Fruit fly (Drosophila melanogaster) whole organism, pupa: ENCODE results near the gene CG42535.

Source experiments
- CG10348 ChIP-seq: fragments of 200-800 bp; sonication (Bioruptor generic); IDR thresholded peaks from 2 replicates; pipeline ENCODE4 v1.3.6; 2022; ENCODE audit warnings: missing biosample characterization, missing genetic modification characterization
- CG12605 ChIP-seq: fragments of 200-800 bp; sonication (Bioruptor generic); IDR thresholded peaks from 2 replicates; pipeline ENCODE4 v1.3.6; 2022; ENCODE audit warnings: missing biosample characterization, missing genetic modification characterization
- CG13204 ChIP-seq: fragments of 200-800 bp; sonication (Bioruptor generic); optimal IDR thresholded peaks from 2 replicates; lab custom pipeline; 2018; ENCODE audit warnings: missing biosample characterization, mild to moderate bottlenecking, missing genetic modification characterization, moderate library complexity
- CG15710 ChIP-seq: fragments of 200-800 bp; sonication (Bioruptor generic); optimal IDR thresholded peaks from 2 replicates; lab custom pipeline; 2018; ENCODE audit warnings: missing biosample characterization, mild to moderate bottlenecking, missing genetic modification characterization, moderate library complexity
- CG4496 ChIP-seq: fragments of 200-800 bp; sonication (Bioruptor generic); IDR thresholded peaks from 3 replicates; pipeline ENCODE4 v1.3.6; 2022; ENCODE audit warnings: missing biosample characterization, missing genetic modification characterization
- CG8159 ChIP-seq: fragments of 200-800 bp; sonication (Bioruptor generic); optimal IDR thresholded peaks from 3 replicates; lab custom pipeline; 2018; ENCODE audit warnings: missing biosample characterization, mild to moderate bottlenecking, missing genetic modification characterization, moderate library complexity
- CG8301 ChIP-seq: fragments of 200-800 bp; sonication (Bioruptor generic); optimal IDR thresholded peaks from 2 replicates; lab custom pipeline; 2018; ENCODE audit warnings: missing biosample characterization, mild to moderate bottlenecking, missing genetic modification characterization
- CG9948 ChIP-seq: fragments of 200-800 bp; sonication (Bioruptor generic); optimal IDR thresholded peaks from 2 replicates; lab custom pipeline; 2018; ENCODE audit warnings: missing biosample characterization, mild to moderate bottlenecking, missing genetic modification characterization, moderate library complexity
- D1 ChIP-seq: fragments of 200-800 bp; sonication (Bioruptor generic); optimal IDR thresholded peaks from 2 replicates; lab custom pipeline; 2018; ENCODE audit warnings: missing biosample characterization, mild to moderate bottlenecking, missing genetic modification characterization, moderate library complexity
- EcR ChIP-seq: fragments of 200-800 bp; sonication (Bioruptor generic); optimal IDR thresholded peaks from 3 replicates; lab custom pipeline; 2019; ENCODE audit warnings: missing biosample characterization, missing genetic modification characterization, mild to moderate bottlenecking, moderate library complexity, missing genetic modification reagents
- Ets98B ChIP-seq: fragments of 200-800 bp; sonication (Bioruptor generic); IDR thresholded peaks from 2 replicates; pipeline ENCODE4 v1.3.6; 2022; ENCODE audit warnings: missing biosample characterization, missing genetic modification characterization
- Pif1B ChIP-seq: fragments of 200-800 bp; sonication (Bioruptor generic); optimal IDR thresholded peaks from 3 replicates; lab custom pipeline; 2016; ENCODE audit warnings: missing biosample characterization, missing genetic modification characterization
- fd96Ca ChIP-seq: fragments of 200-800 bp; sonication (Bioruptor generic); IDR thresholded peaks from 3 replicates; pipeline ENCODE4 v1.3.6; 2022; ENCODE audit warnings: missing biosample characterization, missing genetic modification characterization

- TF ChIP-seq CG13204 (GFP tag; lab: Kevin White, UChicago): no peak
- no peak for TF ChIP-seq CG8159
- TF ChIP-seq CG9948 (tag; lab: Kevin White, UChicago): no peak
- TF ChIP-seq EcR (GFP tag; lab: Kevin White, UChicago): no peak
- no peak for TF ChIP-seq Pif1B (GFP tag; lab: Kevin White, UChicago)
- no peak for TF ChIP-seq CG12605
- no peak for TF ChIP-seq CG4496 (GFP tag; lab: Robert Waterston, UW)
- TF ChIP-seq CG15710: no peak
- TF ChIP-seq CG10348 (GFP tag; lab: Robert Waterston, UW): no peak
- no peak for TF ChIP-seq fd96Ca
- no peak for TF ChIP-seq CG8301 (tag; lab: Kevin White, UChicago)
- no peak for TF ChIP-seq D1 (tag; lab: Kevin White, UChicago)
- no peak for TF ChIP-seq Ets98B
These were observed 48.9 kb downstream of the CG42535 start for dm6 chr3L:10581688-10582288.
